Worm (Caenorhabditis elegans) whole organism, L4 larva: ENCODE measurements around the gene ptr-13.

ENCODE experiments used
- D1046.2 ChIP-seq: fragments of 200-800 bp; sonication (Bioruptor generic); IDR thresholded peaks from 2 replicates; pipeline ENCODE4 v1.3.6; 2022; ENCODE audit warnings: missing genetic modification characterization, missing compliant biosample characterization
- F10B5.3 ChIP-seq: sonication (generic microtip); optimal IDR thresholded peaks from 2 replicates; lab custom pipeline; 2016; ENCODE audit warnings: mild to moderate bottlenecking, missing genetic modification characterization, missing compliant biosample characterization
- F26F4.8 ChIP-seq: fragments of 200-800 bp; sonication (Bioruptor generic); conservative IDR thresholded peaks from 2 replicates; pipeline ENCODE4 v1.3.6; 2022; ENCODE audit warnings: missing genetic modification characterization, missing compliant biosample characterization
- F49E8.2 ChIP-seq: sonication (generic microtip); optimal IDR thresholded peaks from 2 replicates; lab custom pipeline; 2016; ENCODE audit warnings: missing compliant biosample characterization, mild to moderate bottlenecking, missing genetic modification characterization, borderline replicate concordance
- T20F7.1 ChIP-seq: fragments of 200-800 bp; sonication (Bioruptor generic); optimal IDR thresholded peaks from 2 replicates; lab custom pipeline; 2018; ENCODE audit warnings: mild to moderate bottlenecking, missing genetic modification characterization, missing compliant biosample characterization
- T26A8.4 ChIP-seq: fragments of 200-800 bp; sonication (Bioruptor generic); IDR thresholded peaks from 2 replicates; pipeline ENCODE4 v1.3.6; 2022; ENCODE audit warnings: missing genetic modification characterization, missing compliant biosample characterization
- Y105C5A.15 ChIP-seq: fragments of 200-800 bp; sonication (Bioruptor generic); IDR thresholded peaks from 2 replicates; pipeline ENCODE4 v1.3.6; 2022; ENCODE audit warnings: missing genetic modification characterization, missing compliant biosample characterization
- Y48G9A.11 ChIP-seq: fragments of 200-800 bp; sonication (Bioruptor generic); IDR thresholded peaks from 2 replicates; pipeline ENCODE4 v1.3.6; 2022; ENCODE audit warnings: missing genetic modification reagents, missing genetic modification characterization, missing compliant biosample characterization
- ZK546.5 ChIP-seq, 2 experiments: sonication (generic microtip); optimal IDR thresholded peaks; 2 replicates each; lab custom pipeline; 2017; ENCODE audit warnings: missing biosample characterization in 2 of 2, missing genetic modification characterization in 2 of 2
- aha-1 ChIP-seq: fragments of 150-350 bp; peaks from one replicate; lab custom pipeline; 2014; ENCODE audit warnings: missing biosample characterization, missing genetic modification characterization
- aly-2 ChIP-seq: sonication (generic microtip); optimal IDR thresholded peaks from 2 replicates; lab custom pipeline; 2018; ENCODE audit warnings: missing biosample characterization, missing genetic modification characterization
- arid-1 ChIP-seq: fragments of 200-800 bp; sonication (Bioruptor generic); conservative IDR thresholded peaks from 2 replicates; pipeline ENCODE4 v1.3.6; 2022; ENCODE audit warnings: missing genetic modification reagents, missing genetic modification characterization, missing compliant biosample characterization
- attf-4 ChIP-seq: sonication (generic microtip); optimal IDR thresholded peaks from 3 replicates; lab custom pipeline; 2017; ENCODE audit warnings: missing biosample characterization, missing genetic modification characterization
- ceh-62 ChIP-seq: sonication (generic microtip); optimal IDR thresholded peaks from 2 replicates; lab custom pipeline; 2017; ENCODE audit warnings: missing biosample characterization, missing genetic modification characterization
- ceh-82 ChIP-seq: sonication (generic microtip); optimal IDR thresholded peaks from 2 replicates; lab custom pipeline; 2017; ENCODE audit warnings: missing biosample characterization, missing genetic modification characterization
- cey-2 ChIP-seq: sonication (generic microtip); optimal IDR thresholded peaks from 3 replicates; lab custom pipeline; 2017; ENCODE audit warnings: missing genetic modification characterization, mild to moderate bottlenecking, missing compliant biosample characterization, antibody characterized with exemption, borderline replicate concordance; ENCODE audit not compliant: insufficient read depth
- ctbp-1 ChIP-seq: fragments of 200-800 bp; sonication (Bioruptor generic); IDR thresholded peaks from 2 replicates; pipeline ENCODE4 v1.3.6; 2022; ENCODE audit warnings: missing genetic modification reagents, missing genetic modification characterization, missing compliant biosample characterization
- daf-16 ChIP-seq, 3 experiments: sonication (generic microtip); optimal IDR thresholded peaks; 2 replicates each; lab custom pipeline; 2016 to 2017; ENCODE audit warnings: missing genetic modification characterization in 3 of 3, missing genetic modification reagents in 3 of 3, mild to moderate bottlenecking in 2 of 3, missing compliant biosample characterization in 2 of 3, missing biosample characterization in 1 of 3, moderate library complexity in 1 of 3
- daf-8 ChIP-seq: fragments of 200-800 bp; sonication (Bioruptor generic); IDR thresholded peaks from 2 replicates; pipeline ENCODE4 v1.3.6; 2022; ENCODE audit warnings: missing genetic modification characterization, missing compliant biosample characterization
- dmd-9 ChIP-seq: fragments of 200-800 bp; sonication (Bioruptor generic); IDR thresholded peaks from 2 replicates; pipeline ENCODE4 v1.3.6; 2022; ENCODE audit warnings: missing genetic modification reagents, missing genetic modification characterization, missing compliant biosample characterization
- duxl-1 ChIP-seq: sonication (generic microtip); optimal IDR thresholded peaks from 2 replicates; lab custom pipeline; 2016; ENCODE audit warnings: mild to moderate bottlenecking, missing genetic modification characterization, moderate library complexity, missing compliant biosample characterization; ENCODE audit not compliant: poor library complexity
- egl-27 ChIP-seq: sonication (generic microtip); optimal IDR thresholded peaks from 3 replicates; lab custom pipeline; 2017; ENCODE audit warnings: missing biosample characterization, missing genetic modification reagents, missing genetic modification characterization
- fkh-10 ChIP-seq: fragments of 150-350 bp; optimal IDR thresholded peaks from 2 replicates; lab custom pipeline; 2014; ENCODE audit warnings: missing biosample characterization, missing genetic modification reagents, missing genetic modification characterization
- gei-8 ChIP-seq: fragments of 200-800 bp; sonication (Bioruptor generic); optimal IDR thresholded peaks from 2 replicates; lab custom pipeline; 2018; ENCODE audit warnings: mild to moderate bottlenecking, missing genetic modification characterization, missing compliant biosample characterization
- hlh-30 ChIP-seq: sonication (generic microtip); optimal IDR thresholded peaks from 2 replicates; lab custom pipeline; 2017; ENCODE audit warnings: antibody characterized with exemption, mild to moderate bottlenecking, missing genetic modification characterization, missing compliant biosample characterization; ENCODE audit not compliant: insufficient read depth
- hmg-1.1 ChIP-seq: fragments of 200-800 bp; sonication (Bioruptor generic); IDR thresholded peaks from 2 replicates; pipeline ENCODE4 v1.3.6; 2022; ENCODE audit warnings: missing genetic modification reagents, missing genetic modification characterization, missing compliant biosample characterization
- jun-1 ChIP-seq: fragments of 150-350 bp; optimal IDR thresholded peaks from 2 replicates; lab custom pipeline; 2014; ENCODE audit warnings: missing biosample characterization, missing genetic modification reagents, missing genetic modification characterization
- lin-15B ChIP-seq: fragments of 150-350 bp; sonication (generic microtip); optimal IDR thresholded peaks from 3 replicates; lab custom pipeline; 2014; ENCODE audit warnings: missing biosample characterization, missing genetic modification characterization
- lin-38 ChIP-seq: fragments of 200-800 bp; sonication (Bioruptor generic); IDR thresholded peaks from 2 replicates; pipeline ENCODE4 v1.3.6; 2022; ENCODE audit warnings: missing genetic modification reagents, missing genetic modification characterization, missing compliant biosample characterization
- lir-3 ChIP-seq: sonication (generic microtip); optimal IDR thresholded peaks from 2 replicates; lab custom pipeline; 2016; ENCODE audit warnings: mild to moderate bottlenecking, missing genetic modification characterization, missing compliant biosample characterization
- madf-5 ChIP-seq, 2 experiments: fragments of 200-800 bp; sonication (Bioruptor generic); IDR thresholded peaks; 2 replicates each; pipeline ENCODE4 v1.3.6; 2022; ENCODE audit warnings: missing compliant biosample characterization in 2 of 2, missing genetic modification characterization in 2 of 2
- mdt-29 ChIP-seq: fragments of 200-800 bp; sonication (Bioruptor generic); IDR thresholded peaks from 2 replicates; pipeline ENCODE4 v1.3.6; 2022; ENCODE audit warnings: missing genetic modification reagents, missing genetic modification characterization, missing compliant biosample characterization
- mes-2 ChIP-seq: sonication (generic microtip); optimal IDR thresholded peaks from 2 replicates; lab custom pipeline; 2016; ENCODE audit warnings: missing genotype, mild to moderate bottlenecking, missing genetic modification characterization, missing compliant biosample characterization; ENCODE audit not compliant: poor library complexity, severe bottlenecking
- nhr-10 ChIP-seq: fragments of 150-350 bp; optimal IDR thresholded peaks from 2 replicates; lab custom pipeline; 2014; ENCODE audit warnings: missing biosample characterization, missing genetic modification characterization
- nhr-111 ChIP-seq: fragments of 200-800 bp; sonication (Bioruptor generic); optimal IDR thresholded peaks from 2 replicates; lab custom pipeline; 2018; ENCODE audit warnings: mild to moderate bottlenecking, missing genetic modification characterization, missing compliant biosample characterization
- nhr-237 ChIP-seq: sonication (generic microtip); optimal IDR thresholded peaks from 2 replicates; lab custom pipeline; 2017; ENCODE audit warnings: missing biosample characterization, missing genetic modification characterization
- nhr-28 ChIP-seq: fragments of 150-350 bp; optimal IDR thresholded peaks from 2 replicates; lab custom pipeline; 2014; ENCODE audit warnings: missing biosample characterization, missing genetic modification characterization
- nhr-42 ChIP-seq: fragments of 200-800 bp; sonication (Bioruptor generic); IDR thresholded peaks from 2 replicates; pipeline ENCODE4 v1.3.6; 2022; ENCODE audit warnings: missing genetic modification characterization, missing compliant biosample characterization
- pha-4 ChIP-seq, 2 experiments: fragments of 150-350 bp in 1 of 2; fragments of 200-800 bp in 1 of 2; sonication (Bioruptor generic) in 1 of 2; IDR thresholded peaks in 1 of 2; optimal IDR thresholded peaks in 1 of 2; 2 replicates each; pipeline versions ENCODE4 v1.3.6 to Lab custom; 2014 to 2022; ENCODE audit warnings: missing genetic modification characterization in 2 of 2, missing genetic modification reagents in 2 of 2, missing biosample characterization in 1 of 2, missing compliant biosample characterization in 1 of 2
- pqm-1 ChIP-seq: sonication (generic microtip); optimal IDR thresholded peaks from 2 replicates; lab custom pipeline; 2017; ENCODE audit warnings: missing biosample characterization, missing genetic modification characterization
- set-16 ChIP-seq: fragments of 200-800 bp; sonication (Bioruptor generic); IDR thresholded peaks from 2 replicates; pipeline ENCODE4 v1.3.6; 2022; ENCODE audit warnings: missing genetic modification reagents, missing genetic modification characterization, missing compliant biosample characterization
- skn-1 ChIP-seq: fragments of 150-350 bp; optimal IDR thresholded peaks from 2 replicates; lab custom pipeline; 2014; ENCODE audit warnings: missing biosample characterization, missing genetic modification characterization
- snpc-1.2 ChIP-seq: fragments of 200-800 bp; sonication (Bioruptor generic); IDR thresholded peaks from 2 replicates; pipeline ENCODE4 v1.3.6; 2022; ENCODE audit warnings: missing genetic modification reagents, missing genetic modification characterization, missing compliant biosample characterization
- snpc-4 ChIP-seq: fragments of 150-350 bp; optimal IDR thresholded peaks from 2 replicates; lab custom pipeline; 2014; ENCODE audit warnings: missing biosample characterization, missing genetic modification characterization
- spr-3 ChIP-seq: fragments of 200-800 bp; sonication (Bioruptor generic); optimal IDR thresholded peaks from 2 replicates; lab custom pipeline; 2018; ENCODE audit warnings: mild to moderate bottlenecking, missing genetic modification characterization, missing compliant biosample characterization
- tra-1 ChIP-seq: fragments of 200-800 bp; sonication (Bioruptor generic); IDR thresholded peaks from 2 replicates; pipeline ENCODE4 v1.3.6; 2022; ENCODE audit warnings: missing genetic modification reagents, missing genetic modification characterization, missing compliant biosample characterization
- unc-130 ChIP-seq: sonication (generic microtip); optimal IDR thresholded peaks from 2 replicates; lab custom pipeline; 2016; ENCODE audit warnings: missing genetic modification reagents, missing genetic modification characterization, missing compliant biosample characterization
- vab-7 ChIP-seq: fragments of 200-800 bp; sonication (Bioruptor generic); IDR thresholded peaks from 2 replicates; pipeline ENCODE4 v1.3.6; 2022; ENCODE audit warnings: missing genetic modification reagents, missing genetic modification characterization, missing compliant biosample characterization
- zag-1 ChIP-seq: fragments of 150-350 bp; optimal IDR thresholded peaks from 2 replicates; lab custom pipeline; 2014; ENCODE audit warnings: missing biosample characterization, missing genetic modification characterization
- zip-11 ChIP-seq: fragments of 200-800 bp; sonication (Bioruptor generic); IDR thresholded peaks from 2 replicates; pipeline ENCODE4 v1.3.6; 2022; ENCODE audit warnings: missing genetic modification characterization, missing compliant biosample characterization

The ptr-13 gene

ce11 chrII:11125059-11125594, 37.2 kb downstream of the ptr-13 start (continued):
- TF ChIP-seq daf-16 (GFP tag; optimal IDR thresholded peaks at IDR 0.05; lab: Kevin White, UChicago) (no peak), daf-16 (tag; optimal IDR thresholded peaks at IDR 0.05; lab: Kevin White, UChicago) (no peak), skn-1 (tag; lab: Kevin White, UChicago) (no peak), daf-8 (GFP tag; lab: Robert Waterston, UW) (no peak), hlh-30 (tag; lab: Kevin White, UChicago) (no peak), vab-7 (GFP tag; lab: Robert Waterston, UW) (0 out of 2 replicates have a peak, but pooled peaks have one; percentile 30), hmg-1.1 (GFP tag; lab: Robert Waterston, UW) (no peak), pha-4 (GFP tag; IDR thresholded peaks at IDR 0.05; lab: Robert Waterston, UW) (0 out of 2 replicates have a peak, but pooled peaks have one; percentile 20), pha-4 (tag; optimal IDR thresholded peaks at IDR 0.05; lab: Kevin White, UChicago) (no peak), F10B5.3 (tag; lab: Kevin White, UChicago) (no peak), T26A8.4 (GFP tag; lab: Robert Waterston, UW) (no peak), F26F4.8 (GFP tag; lab: Robert Waterston, UW) (no peak; the same call in 1 of the 2 replicates), mdt-29 (no peak), nhr-111 (GFP tag; lab: Kevin White, UChicago) (no peak), cey-2 (tag; lab: Kevin White, UChicago) (no peak), lin-15B (tag; lab: Kevin White, UChicago) (no peak), snpc-4 (tag; lab: Kevin White, UChicago) (no peak), ceh-62 (tag; lab: Kevin White, UChicago) (no peak), set-16 (no peak), dmd-9 (no peak), ctbp-1 (GFP tag; lab: Robert Waterston, UW) (no peak), pqm-1 (tag; lab: Kevin White, UChicago) (no peak), arid-1 (GFP tag; lab: Robert Waterston, UW) (peak; percentile 17; the same call in 1 of the 2 replicates), lir-3 (no peak), zag-1 (no peak), nhr-10 (tag; lab: Kevin White, UChicago) (no peak), madf-5 (GFP tag; IDR thresholded peaks at IDR 0.05; lab: Robert Waterston, UW) (no peak), D1046.2 (GFP tag; lab: Robert Waterston, UW) (no peak), Y48G9A.11 (GFP tag; lab: Robert Waterston, UW) (0 out of 2 replicates have a peak, but pooled peaks have one; percentile 34), zip-11 (no peak), attf-4 (no peak), aly-2 (tag; lab: Kevin White, UChicago) (peak; percentile 45), T20F7.1 (GFP tag; lab: Kevin White, UChicago) (no peak), ZK546.5 (tag; optimal IDR thresholded peaks at IDR 0.05; lab: Kevin White, UChicago) (no peak), mes-2 (no peak), unc-130 (no peak), Y105C5A.15 (GFP tag; lab: Robert Waterston, UW) (no peak), nhr-237 (tag; lab: Kevin White, UChicago) (no peak), fkh-10 (GFP tag; lab: Kevin White, UChicago) (no peak), aha-1 (peak; percentile 13), egl-27 (no peak), F49E8.2 (peak; percentile 62), duxl-1 (tag; lab: Kevin White, UChicago) (no peak), nhr-42 (GFP tag; lab: Robert Waterston, UW) (no peak), lin-38 (GFP tag; lab: Robert Waterston, UW) (peak; percentile 59; the same call in 1 of the 2 replicates), nhr-28 (tag; lab: Kevin White, UChicago) (no peak), gei-8 (GFP tag; lab: Kevin White, UChicago) (no peak), tra-1 (GFP tag; lab: Robert Waterston, UW) (no peak), jun-1 (tag; lab: Kevin White, UChicago) (no peak), spr-3 (no peak), snpc-1.2 (peak; percentile 39; the same call in 1 of the 2 replicates), ceh-82 (tag; lab: Kevin White, UChicago) (no peak)
